Fruit fly (Drosophila melanogaster) whole organism, prepupa: Measurements from ENCODE around the gene wls.

Source experiments
- Blimp-1 ChIP-seq: fragments of 200-800 bp; sonication (Bioruptor generic); optimal IDR thresholded peaks from 3 replicates; lab custom pipeline; 2017; ENCODE audit warnings: missing biosample characterization, missing genetic modification characterization, mild to moderate bottlenecking, moderate library complexity, missing genetic modification reagents
- CG10631 ChIP-seq: fragments of 200-800 bp; sonication (Bioruptor generic); optimal IDR thresholded peaks from 2 replicates; lab custom pipeline; 2016; ENCODE audit warnings: missing biosample characterization, missing genetic modification characterization
- CG10669 ChIP-seq: fragments of 200-800 bp; sonication (Bioruptor generic); optimal IDR thresholded peaks from 3 replicates; lab custom pipeline; 2018; ENCODE audit warnings: missing biosample characterization, mild to moderate bottlenecking, missing genetic modification characterization, moderate library complexity
- CG11294 ChIP-seq: fragments of 200-800 bp; sonication (Bioruptor generic); IDR thresholded peaks from 2 replicates; pipeline ENCODE4 v1.3.6; 2022; ENCODE audit warnings: missing biosample characterization, missing genetic modification characterization
- CG11762 ChIP-seq: fragments of 200-800 bp; sonication (Bioruptor generic); optimal IDR thresholded peaks from 3 replicates; lab custom pipeline; 2016; ENCODE audit warnings: missing biosample characterization, missing genetic modification characterization; ENCODE audit not compliant: insufficient read depth
- CG11902 ChIP-seq: fragments of 200-800 bp; sonication (Bioruptor generic); optimal IDR thresholded peaks from 3 replicates; lab custom pipeline; 2016; ENCODE audit warnings: missing biosample characterization, missing genetic modification characterization
- CG15336 ChIP-seq: fragments of 200-800 bp; sonication (Bioruptor generic); IDR thresholded peaks from 2 replicates; pipeline ENCODE4 v1.3.6; 2022; ENCODE audit warnings: missing biosample characterization, missing genetic modification characterization
- CG1621 ChIP-seq: fragments of 200-800 bp; sonication (Bioruptor generic); optimal IDR thresholded peaks from 3 replicates; lab custom pipeline; 2018; ENCODE audit warnings: missing biosample characterization, mild to moderate bottlenecking, missing genetic modification characterization
- CG16779 ChIP-seq: fragments of 200-800 bp; sonication (Bioruptor generic); optimal IDR thresholded peaks from 3 replicates; lab custom pipeline; 2017; ENCODE audit warnings: missing biosample characterization, mild to moderate bottlenecking, missing genetic modification characterization
- CG3032 ChIP-seq: fragments of 200-800 bp; optimal IDR thresholded peaks from 2 replicates; lab custom pipeline; 2019; ENCODE audit warnings: missing biosample characterization, mild to moderate bottlenecking, missing genetic modification characterization, moderate library complexity
- CG31627 ChIP-seq: fragments of 200-800 bp; sonication (Bioruptor generic); optimal IDR thresholded peaks from 3 replicates; lab custom pipeline; 2016; ENCODE audit warnings: missing biosample characterization, missing genetic modification characterization
- CG32006 ChIP-seq: fragments of 200-800 bp; sonication (Bioruptor generic); optimal IDR thresholded peaks from 3 replicates; lab custom pipeline; 2017; ENCODE audit warnings: missing biosample characterization, mild to moderate bottlenecking, missing genetic modification characterization
- CG34406 ChIP-seq: fragments of 200-800 bp; sonication (Bioruptor generic); optimal IDR thresholded peaks from 3 replicates; lab custom pipeline; 2016; ENCODE audit warnings: missing biosample characterization, missing genetic modification characterization
- CG3919 ChIP-seq: fragments of 200-800 bp; sonication (Bioruptor generic); optimal IDR thresholded peaks from 3 replicates; lab custom pipeline; 2016; ENCODE audit warnings: missing biosample characterization, missing genetic modification characterization
- CG6163 ChIP-seq: fragments of 200-800 bp; sonication (Bioruptor generic); IDR thresholded peaks from 3 replicates; pipeline ENCODE4 v1.3.6; 2022; ENCODE audit warnings: missing biosample characterization, missing genetic modification characterization
- CG6276 ChIP-seq: fragments of 200-800 bp; sonication (Bioruptor generic); optimal IDR thresholded peaks from 2 replicates; lab custom pipeline; 2017; ENCODE audit warnings: missing biosample characterization, mild to moderate bottlenecking, missing genetic modification characterization
- CG6792 ChIP-seq: fragments of 200-800 bp; sonication (Bioruptor generic); optimal IDR thresholded peaks from 3 replicates; lab custom pipeline; 2016; ENCODE audit warnings: missing biosample characterization, missing genetic modification characterization
- CG7368 ChIP-seq: fragments of 200-800 bp; sonication (Bioruptor generic); optimal IDR thresholded peaks from 3 replicates; lab custom pipeline; 2016; ENCODE audit warnings: missing biosample characterization, missing genetic modification characterization
- CG8119 ChIP-seq: fragments of 200-800 bp; sonication (Bioruptor generic); IDR thresholded peaks from 3 replicates; pipeline ENCODE4 v1.3.6; 2022; ENCODE audit warnings: missing biosample characterization, missing genetic modification characterization
- CG8319 ChIP-seq: fragments of 200-800 bp; sonication (Bioruptor generic); optimal IDR thresholded peaks from 3 replicates; lab custom pipeline; 2016; ENCODE audit warnings: missing biosample characterization, missing genetic modification characterization
- CG8632 ChIP-seq: fragments of 200-800 bp; sonication (Bioruptor generic); optimal IDR thresholded peaks from 3 replicates; lab custom pipeline; 2016; ENCODE audit warnings: missing biosample characterization, missing genetic modification characterization
- CG9139 ChIP-seq: fragments of 200-800 bp; sonication (Bioruptor generic); optimal IDR thresholded peaks from 3 replicates; lab custom pipeline; 2017; ENCODE audit warnings: missing biosample characterization, mild to moderate bottlenecking, missing genetic modification characterization
- Eip75B ChIP-seq: fragments of 200-800 bp; sonication (Bioruptor generic); optimal IDR thresholded peaks from 3 replicates; lab custom pipeline; 2016; ENCODE audit warnings: missing biosample characterization, missing genetic modification characterization
- Eip78C ChIP-seq: fragments of 200-800 bp; sonication (Bioruptor generic); peaks from one replicate; lab custom pipeline; 2016; ENCODE audit warnings: missing biosample characterization, missing genetic modification characterization
- Eip93F ChIP-seq: fragments of 200-800 bp; sonication (Bioruptor generic); optimal IDR thresholded peaks from 2 replicates; lab custom pipeline; 2016; ENCODE audit warnings: missing biosample characterization, mild to moderate bottlenecking, missing genetic modification characterization
- Ets21C ChIP-seq: fragments of 200-800 bp; sonication (Bioruptor generic); optimal IDR thresholded peaks from 3 replicates; lab custom pipeline; 2016; ENCODE audit warnings: missing biosample characterization, missing genetic modification characterization
- Hr38 ChIP-seq: sonication (Bioruptor generic); optimal IDR thresholded peaks from 2 replicates; lab custom pipeline; 2016; ENCODE audit warnings: missing biosample characterization, missing genetic modification characterization
- Hr39 ChIP-seq: fragments of 200-800 bp; sonication (Bioruptor generic); optimal IDR thresholded peaks from 2 replicates; lab custom pipeline; 2016; ENCODE audit warnings: missing biosample characterization, missing genetic modification characterization
- Hr4 ChIP-seq: fragments of 200-800 bp; sonication (Bioruptor generic); optimal IDR thresholded peaks from 3 replicates; lab custom pipeline; 2016; ENCODE audit warnings: missing biosample characterization, missing genetic modification characterization
- Lpt ChIP-seq: fragments of 200-800 bp; sonication (Bioruptor generic); optimal IDR thresholded peaks from 3 replicates; lab custom pipeline; 2016; ENCODE audit warnings: missing biosample characterization, missing genetic modification characterization
- Met ChIP-seq: fragments of 200-800 bp; sonication (Bioruptor generic); optimal IDR thresholded peaks from 3 replicates; lab custom pipeline; 2016; ENCODE audit warnings: missing biosample characterization, missing genetic modification characterization
- Sox14 ChIP-seq: fragments of 200-800 bp; sonication (Bioruptor generic); optimal IDR thresholded peaks from 3 replicates; lab custom pipeline; 2016; ENCODE audit warnings: missing biosample characterization, missing genetic modification characterization
- acj6 ChIP-seq: fragments of 200-800 bp; sonication (Bioruptor generic); optimal IDR thresholded peaks from 3 replicates; lab custom pipeline; 2016; ENCODE audit warnings: missing biosample characterization, missing genetic modification characterization
- cyc ChIP-seq: fragments of 200-800 bp; sonication (Bioruptor generic); optimal IDR thresholded peaks from 3 replicates; lab custom pipeline; 2016; ENCODE audit warnings: missing biosample characterization, missing genetic modification characterization
- dac ChIP-seq: fragments of 200-800 bp; sonication (Bioruptor generic); optimal IDR thresholded peaks from 2 replicates; lab custom pipeline; 2017; ENCODE audit warnings: missing biosample characterization, mild to moderate bottlenecking, missing genetic modification characterization
- dsx ChIP-seq: fragments of 200-800 bp; optimal IDR thresholded peaks from 3 replicates; lab custom pipeline; 2019; ENCODE audit warnings: missing biosample characterization, mild to moderate bottlenecking, missing genetic modification characterization, moderate library complexity; ENCODE audit not compliant: poor library complexity, severe bottlenecking
- eg ChIP-seq: fragments of 200-800 bp; sonication (Bioruptor generic); IDR thresholded peaks from 3 replicates; pipeline ENCODE4 v1.3.6; 2022; ENCODE audit warnings: missing biosample characterization, missing genetic modification characterization
- fd85E ChIP-seq: fragments of 200-800 bp; sonication (Bioruptor generic); optimal IDR thresholded peaks from 3 replicates; lab custom pipeline; 2016; ENCODE audit warnings: missing biosample characterization, missing genetic modification characterization
- fkh ChIP-seq: fragments of 200-800 bp; sonication (Bioruptor generic); optimal IDR thresholded peaks from 3 replicates; lab custom pipeline; 2017; ENCODE audit warnings: missing biosample characterization, mild to moderate bottlenecking, missing genetic modification characterization, moderate library complexity
- net ChIP-seq: fragments of 200-800 bp; sonication (Bioruptor generic); optimal IDR thresholded peaks from 3 replicates; lab custom pipeline; 2016; ENCODE audit warnings: missing biosample characterization, missing genetic modification characterization
- pdm3 ChIP-seq: fragments of 200-800 bp; sonication (Bioruptor generic); optimal IDR thresholded peaks from 3 replicates; lab custom pipeline; 2016; ENCODE audit warnings: missing biosample characterization, missing genetic modification characterization
- salr ChIP-seq, 2 experiments: fragments of 200-800 bp; sonication (Bioruptor generic); optimal IDR thresholded peaks; 3 replicates each; lab custom pipeline; 2016 to 2018; ENCODE audit warnings: missing biosample characterization in 2 of 2, missing genetic modification characterization in 2 of 2, mild to moderate bottlenecking in 1 of 2
- topi ChIP-seq: fragments of 200-800 bp; sonication (Bioruptor generic); optimal IDR thresholded peaks from 3 replicates; lab custom pipeline; 2016; ENCODE audit warnings: missing biosample characterization, missing genetic modification characterization
- vri ChIP-seq: fragments of 200-800 bp; sonication (Bioruptor generic); optimal IDR thresholded peaks from 3 replicates; lab custom pipeline; 2016; ENCODE audit warnings: missing biosample characterization, mild to moderate bottlenecking, missing genetic modification characterization

Gene wls

DNA sequence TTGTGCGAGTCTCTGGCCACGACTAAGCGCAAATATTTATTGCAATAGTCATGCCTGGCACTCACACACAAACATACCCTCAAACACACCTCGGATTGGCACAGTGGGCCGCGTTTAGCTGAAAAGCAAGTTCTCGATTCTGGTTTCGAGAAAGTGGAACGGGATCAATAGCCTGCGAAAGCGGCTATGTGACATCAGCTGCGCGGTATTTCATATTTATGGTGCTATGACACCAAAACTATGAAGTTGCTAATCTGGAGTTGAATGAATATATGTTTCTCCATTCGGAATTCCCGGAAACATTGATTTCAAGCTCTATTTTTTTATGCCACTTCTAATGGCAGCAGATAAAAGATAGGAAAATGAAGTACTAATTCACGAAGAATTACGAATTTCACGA lies 48.5 kb upstream of the wls start:
- peak; percentile 36 for TF ChIP-seq CG31627 (GFP tag; lab: Kevin White, UChicago)
- no peak for TF ChIP-seq CG11294 (GFP tag; lab: Robert Waterston, UW)
- TF ChIP-seq CG6276 (GFP tag; lab: Kevin White, UChicago) = peak; percentile 40
- peak; percentile 19 for TF ChIP-seq acj6 (GFP tag; lab: Kevin White, UChicago)
- peak; percentile 56 for TF ChIP-seq Eip78C (GFP tag; lab: Kevin White, UChicago)
- peak; percentile 11 for TF ChIP-seq Hr4 (GFP tag; lab: Kevin White, UChicago)
- TF ChIP-seq cyc (GFP tag; lab: Kevin White, UChicago) = no peak
- TF ChIP-seq pdm3 (GFP tag; lab: Kevin White, UChicago) = peak; percentile 28
- TF ChIP-seq CG8632 = peak; percentile 22
- no peak for TF ChIP-seq Blimp-1 (GFP tag; lab: Kevin White, UChicago)
- peak; percentile 30 for TF ChIP-seq CG32006 (GFP tag; lab: Kevin White, UChicago)
- no peak for TF ChIP-seq CG1621 (tag; lab: Kevin White, UChicago)
- TF ChIP-seq CG15336 = 0 out of 2 replicates have a peak, but pooled peaks have one; percentile 33
- TF ChIP-seq CG16779 (tag; lab: Kevin White, UChicago) = no peak

dm6 chr3L:11216219-11216618 lies 46.8 kb upstream of the wls start:
- TF ChIP-seq CG8119 (GFP tag; lab: Robert Waterston, UW) = no peak
- peak; percentile 41 for TF ChIP-seq Eip78C (GFP tag; lab: Kevin White, UChicago)

DNA sequence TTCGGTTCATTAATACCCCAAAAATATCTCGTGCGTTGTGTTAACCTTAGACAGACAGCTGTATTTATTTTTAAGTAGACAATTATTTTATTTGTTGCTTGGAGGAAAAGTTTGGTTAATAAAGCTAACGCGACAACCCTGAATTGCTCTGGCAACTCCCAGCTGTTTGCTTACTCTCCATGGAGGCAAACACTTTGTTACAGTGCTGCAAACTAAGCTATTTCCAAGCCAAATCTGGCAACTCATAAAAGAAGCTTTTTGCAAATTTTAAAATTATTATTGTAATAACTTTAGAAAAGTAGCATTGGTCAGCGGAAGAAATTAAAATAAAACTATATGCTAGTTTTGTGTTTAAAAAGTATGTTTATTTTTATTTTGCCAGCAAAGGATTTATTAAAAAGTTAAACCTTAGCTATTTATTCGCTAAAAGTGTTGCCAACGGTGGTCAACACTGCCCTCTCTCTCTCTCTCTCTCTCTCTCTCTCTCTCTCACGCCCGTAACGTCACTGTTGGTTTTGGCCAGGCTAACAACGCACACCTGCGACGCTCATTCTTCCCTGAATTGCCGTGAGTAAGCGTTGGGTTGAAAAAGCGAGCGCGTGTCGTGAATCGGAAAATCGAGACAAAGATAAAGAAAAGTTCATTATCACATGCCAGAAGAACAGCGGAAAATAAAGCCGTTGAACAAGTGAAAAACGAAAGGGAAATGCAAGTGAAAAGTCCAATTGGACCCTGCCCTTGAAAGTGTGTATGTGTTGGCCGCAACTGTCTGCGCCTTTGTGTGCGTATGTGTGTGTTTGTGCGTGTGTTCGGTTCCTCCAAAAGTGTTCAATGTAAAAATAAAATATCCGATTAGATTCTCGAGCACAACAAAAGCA lies 46.1 kb upstream of the wls start:
- TF ChIP-seq Hr39 (GFP tag; lab: Kevin White, UChicago) (peak; percentile 96), Hr38 (peak; percentile 35), Lpt (GFP tag; lab: Kevin White, UChicago) (peak; percentile 89), CG11762 (GFP tag; lab: Kevin White, UChicago) (peak; percentile 92), CG6792 (GFP tag; lab: Kevin White, UChicago) (peak; percentile 96), Met (GFP tag; lab: Kevin White, UChicago) (peak; percentile 94), fkh (GFP tag; lab: Kevin White, UChicago) (peak; percentile 97), vri (peak; percentile 92), CG3919 (GFP tag; lab: Kevin White, UChicago) (peak; percentile 97), CG10669 (GFP tag; lab: Kevin White, UChicago) (peak; percentile 90), salr (GFP tag; optimal IDR thresholded peaks at IDR 0.05; lab: Kevin White, UChicago) (peak; percentile 81 to 91), CG8319 (peak; percentile 92), net (GFP tag; lab: Kevin White, UChicago) (peak; percentile 95), CG9139 (GFP tag; lab: Kevin White, UChicago) (peak; percentile 70), cyc (GFP tag; lab: Kevin White, UChicago) (peak; percentile 94), acj6 (GFP tag; lab: Kevin White, UChicago) (peak; percentile 92), topi (GFP tag; lab: Kevin White, UChicago) (peak; percentile 96), Blimp-1 (GFP tag; lab: Kevin White, UChicago) (peak; percentile 76), CG15336 (peak; percentile 96), Ets21C (GFP tag; lab: Kevin White, UChicago) (peak; percentile 93), CG3032 (peak; percentile 83), CG32006 (GFP tag; lab: Kevin White, UChicago) (peak; percentile 91), fd85E (GFP tag; lab: Kevin White, UChicago) (peak; percentile 91), dsx (GFP tag; lab: Kevin White, UChicago) (peak; percentile 78), CG11294 (GFP tag; lab: Robert Waterston, UW) (peak; percentile 93), CG34406 (peak; percentile 90), eg (GFP tag; lab: Robert Waterston, UW) (peak; percentile 99), CG11902 (GFP tag; lab: Kevin White, UChicago) (peak; percentile 89), Sox14 (GFP tag; lab: Kevin White, UChicago) (peak; percentile 97), Eip78C (GFP tag; lab: Kevin White, UChicago) (peak; percentile 98), pdm3 (GFP tag; lab: Kevin White, UChicago) (peak; percentile 95), Eip75B (peak; percentile 96), Hr4 (GFP tag; lab: Kevin White, UChicago) (peak; percentile 93), CG7368 (GFP tag; lab: Kevin White, UChicago) (peak; percentile 95), dac (GFP tag; lab: Kevin White, UChicago) (peak; percentile 78), CG10631 (GFP tag; lab: Kevin White, UChicago) (peak; percentile 93), CG6163 (peak; percentile 98), Eip93F (GFP tag; lab: Kevin White, UChicago) (peak; percentile 84)
